Worm (Caenorhabditis elegans): ENCODE results near the gene gmeb-3.

Gene gmeb-3

DNA sequence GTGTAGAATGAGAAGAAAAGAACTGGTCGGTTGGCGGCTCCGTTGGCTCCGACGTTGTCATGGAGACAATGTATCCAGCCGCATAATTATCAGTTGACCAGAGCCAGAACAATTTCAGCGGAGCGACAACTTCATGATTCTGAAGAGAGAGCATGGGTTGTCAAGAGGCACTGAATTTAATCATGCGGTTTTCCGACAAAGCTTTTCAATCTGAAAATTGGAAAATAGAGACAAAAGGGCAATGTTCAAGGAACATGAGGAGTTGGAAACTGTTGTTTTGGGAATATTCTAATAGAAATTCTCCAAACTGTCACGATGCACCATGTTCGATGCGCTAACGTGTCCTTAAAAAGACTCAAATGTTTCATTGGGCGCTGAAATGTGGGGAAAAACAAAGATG, 36.1 kb downstream of the gmeb-3 start, which contains the start of gene xbx-5:
TSS of gene xbx-5 (minus strand) at position 56 of the 400 bp plus-strand sequence.
- no peak for TF ChIP-seq hnd-1 (tag; optimal IDR thresholded peaks at IDR 0.05)
- TF ChIP-seq tbx-11 (GFP tag; IDR thresholded peaks at IDR 0.05), result no peak
- TF ChIP-seq tbx-37 (GFP tag; conservative IDR thresholded peaks at IDR 0.05), result no peak
- TF ChIP-seq pes-1 (GFP tag; IDR thresholded peaks at IDR 0.05), result no peak
- no peak for TF ChIP-seq ets-7 (tag; optimal IDR thresholded peaks at IDR 0.05)
- no peak for TF ChIP-seq hmg-4 (GFP tag; optimal IDR thresholded peaks at IDR 0.05)
- TF ChIP-seq tra-4 (tag; optimal IDR thresholded peaks at IDR 0.05), result no peak
- TF ChIP-seq aly-1 (tag; optimal IDR thresholded peaks at IDR 0.05), result no peak
- TF ChIP-seq F13C5.2 (tag; optimal IDR thresholded peaks at IDR 0.05), result no peak
- no peak for TF ChIP-seq flt-1 (GFP tag; IDR thresholded peaks at IDR 0.05)
- no peak for TF ChIP-seq ceh-36 (tag; optimal IDR thresholded peaks at IDR 0.05)
- no peak for TF ChIP-seq scrt-1 (GFP tag; IDR thresholded peaks at IDR 0.05)
- no peak for TF ChIP-seq B0310.2 (tag; optimal IDR thresholded peaks at IDR 0.05)
- TF ChIP-seq ceh-13 (GFP tag; optimal IDR thresholded peaks at IDR 0.05), result no peak
- TF ChIP-seq sea-1 (GFP tag; conservative IDR thresholded peaks at IDR 0.05), result no peak
- TF ChIP-seq hmbx-1 (tag; optimal IDR thresholded peaks at IDR 0.05), result no peak
- TF ChIP-seq ama-1 (optimal IDR thresholded peaks at IDR 0.05), result no peak

DNA sequence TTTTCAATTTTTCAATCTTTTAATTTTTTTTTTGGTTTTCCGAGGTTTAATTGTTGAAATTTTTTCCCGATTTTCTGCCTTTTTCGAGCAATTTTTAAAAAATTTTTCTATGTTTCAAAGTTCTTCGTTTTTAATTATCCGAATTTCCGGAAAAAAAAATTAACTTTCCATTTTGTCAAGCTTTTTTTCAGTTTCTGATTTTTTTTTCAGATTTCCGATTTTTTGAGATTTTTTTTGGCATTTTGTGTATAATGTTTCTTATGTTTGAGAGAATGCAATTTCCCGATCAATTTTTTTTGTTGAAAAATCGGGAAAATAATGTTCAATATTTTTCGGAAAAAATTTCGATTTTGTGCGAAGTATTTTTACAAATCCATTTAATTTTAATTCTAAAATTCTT, 38.6 kb downstream of the gmeb-3 start:
- TF ChIP-seq aly-1 (tag; optimal IDR thresholded peaks at IDR 0.05) (no peak), ceh-36 (tag; optimal IDR thresholded peaks at IDR 0.05) (no peak), ceh-13 (GFP tag; optimal IDR thresholded peaks at IDR 0.05) (no peak), tbx-37 (GFP tag; conservative IDR thresholded peaks at IDR 0.05) (no peak), ets-7 (tag; optimal IDR thresholded peaks at IDR 0.05) (no peak), pes-1 (GFP tag; IDR thresholded peaks at IDR 0.05) (no peak), ama-1 (optimal IDR thresholded peaks at IDR 0.05) (no peak), hmbx-1 (tag; optimal IDR thresholded peaks at IDR 0.05) (no peak), sea-1 (GFP tag; conservative IDR thresholded peaks at IDR 0.05) (no peak)

DNA sequence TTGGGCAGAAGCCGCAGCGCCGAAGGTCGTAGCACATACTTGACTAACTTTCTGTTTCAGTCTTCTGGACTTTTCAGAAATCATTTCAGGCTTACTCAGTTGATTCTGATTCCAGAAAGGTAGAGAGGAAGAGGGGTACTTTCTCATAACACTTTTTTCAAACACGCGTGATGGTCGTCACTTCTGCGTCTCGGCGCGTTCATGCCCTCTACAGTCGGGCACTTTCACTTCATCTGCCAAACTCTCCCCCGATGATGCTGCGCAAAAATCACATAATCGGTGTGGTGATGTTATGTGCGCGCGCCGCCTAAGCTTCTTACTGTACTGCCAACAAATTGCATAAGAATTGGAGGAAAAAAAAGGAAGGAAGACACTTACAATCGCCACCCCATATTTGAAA, 39.3 kb downstream of the gmeb-3 start:
- TF ChIP-seq tra-4 (tag; optimal IDR thresholded peaks at IDR 0.05), result no peak
- no peak for TF ChIP-seq pes-1 (GFP tag; IDR thresholded peaks at IDR 0.05)
- no peak for TF ChIP-seq hmg-4 (GFP tag; optimal IDR thresholded peaks at IDR 0.05)
- no peak for TF ChIP-seq ceh-36 (tag; optimal IDR thresholded peaks at IDR 0.05)
- no peak for TF ChIP-seq ama-1 (optimal IDR thresholded peaks at IDR 0.05)
- TF ChIP-seq scrt-1 (GFP tag; IDR thresholded peaks at IDR 0.05), result no peak
- no peak for TF ChIP-seq hmbx-1 (tag; optimal IDR thresholded peaks at IDR 0.05)
- no peak for TF ChIP-seq hnd-1 (tag; optimal IDR thresholded peaks at IDR 0.05)
- no peak for TF ChIP-seq F13C5.2 (tag; optimal IDR thresholded peaks at IDR 0.05)

DNA sequence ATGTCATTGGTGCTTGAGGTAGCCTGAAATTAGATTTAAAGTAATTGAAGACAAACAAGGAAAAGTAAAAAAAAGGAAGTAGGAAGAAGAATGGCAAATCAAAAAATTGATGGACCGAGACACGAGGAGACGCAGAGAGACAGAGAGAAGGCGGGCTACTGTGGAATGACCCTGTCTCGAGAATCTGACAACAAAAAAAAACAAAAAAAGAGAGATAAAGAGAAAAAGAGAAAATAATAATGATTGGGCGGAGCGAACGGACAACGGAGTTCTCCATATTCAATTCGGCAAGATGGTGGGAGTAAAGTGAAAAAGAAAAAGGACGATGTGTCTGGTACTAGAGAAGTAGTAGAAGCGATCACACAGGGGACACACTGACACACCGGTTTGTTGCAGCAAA, 40.7 kb downstream of the gmeb-3 start, which contains the start of gene toh-1:
TSS of gene toh-1 (minus strand) at position 23 of the 400 bp plus-strand sequence.
- TF ChIP-seq ets-7 (tag; optimal IDR thresholded peaks at IDR 0.05) (no peak), tbx-11 (GFP tag; IDR thresholded peaks at IDR 0.05) (no peak), aly-1 (tag; optimal IDR thresholded peaks at IDR 0.05) (no peak), ama-1 (optimal IDR thresholded peaks at IDR 0.05) (no peak), ceh-36 (tag; optimal IDR thresholded peaks at IDR 0.05) (no peak), flt-1 (GFP tag; IDR thresholded peaks at IDR 0.05) (no peak), sea-1 (GFP tag; conservative IDR thresholded peaks at IDR 0.05) (no peak), ceh-13 (GFP tag; optimal IDR thresholded peaks at IDR 0.05) (no peak), pes-1 (GFP tag; IDR thresholded peaks at IDR 0.05) (no peak), hnd-1 (tag; optimal IDR thresholded peaks at IDR 0.05) (no peak), F13C5.2 (tag; optimal IDR thresholded peaks at IDR 0.05) (no peak)

DNA sequence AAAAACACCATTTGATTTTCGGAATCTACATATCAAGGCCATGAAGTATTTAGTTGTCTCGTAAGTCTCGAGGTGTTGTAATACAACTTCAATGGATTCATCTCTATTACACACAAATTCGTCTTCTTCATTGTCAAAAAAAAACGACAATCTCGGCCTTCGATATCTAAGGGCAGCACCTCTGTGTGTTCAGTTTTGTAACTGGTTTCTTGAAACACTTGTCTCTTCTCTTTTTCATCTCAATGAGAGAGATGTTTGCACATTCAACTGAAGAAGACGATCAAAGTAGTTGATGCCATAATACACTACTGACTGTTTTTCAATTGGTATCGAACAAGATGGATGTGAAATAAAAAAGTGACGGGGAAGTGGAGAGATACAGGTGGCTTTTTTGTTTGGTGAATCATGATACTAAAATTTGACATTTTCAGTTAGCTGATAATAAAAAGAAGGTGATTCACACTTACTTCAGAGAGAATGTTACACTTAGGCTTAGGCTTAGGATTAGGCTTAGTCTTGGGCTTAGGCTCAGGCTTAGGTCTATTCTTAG, 43.1 kb downstream of the gmeb-3 start:
- no peak for TF ChIP-seq hmg-4 (GFP tag; optimal IDR thresholded peaks at IDR 0.05)
- peak; percentile 59 for TF ChIP-seq ceh-36 (tag; optimal IDR thresholded peaks at IDR 0.05)

DNA sequence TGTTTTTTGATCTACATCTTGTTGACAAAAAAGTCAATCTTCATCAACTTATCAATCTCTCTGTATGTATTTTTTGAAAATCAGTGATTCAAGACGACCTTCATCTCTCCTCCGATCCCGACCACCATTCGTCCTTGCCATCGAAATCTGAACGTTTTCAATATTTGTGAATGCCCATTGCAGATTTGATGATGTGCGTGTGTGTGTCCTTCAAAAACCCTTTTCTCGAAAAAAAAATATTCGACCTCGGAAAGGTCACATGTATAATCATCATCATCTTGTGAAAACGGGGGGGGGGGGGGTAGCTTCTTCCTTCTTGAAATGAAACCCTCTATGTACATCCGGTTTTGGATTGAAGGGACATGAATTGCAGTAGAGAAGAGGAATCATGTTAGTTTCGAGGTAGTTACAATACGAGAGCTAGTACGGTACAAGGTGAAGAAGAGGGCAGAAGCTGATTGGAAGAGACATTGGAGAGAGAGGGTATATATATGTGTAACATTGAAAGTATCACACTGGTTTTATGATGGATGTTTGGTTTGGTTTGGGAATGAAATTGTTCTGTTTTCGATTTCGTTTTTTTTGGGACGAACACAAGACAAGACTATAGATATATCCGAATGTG, 44.2 kb downstream of the gmeb-3 start:
- TF ChIP-seq B0310.2 (tag; optimal IDR thresholded peaks at IDR 0.05) (peak; percentile 2), tbx-11 (GFP tag; IDR thresholded peaks at IDR 0.05) (no peak)

DNA sequence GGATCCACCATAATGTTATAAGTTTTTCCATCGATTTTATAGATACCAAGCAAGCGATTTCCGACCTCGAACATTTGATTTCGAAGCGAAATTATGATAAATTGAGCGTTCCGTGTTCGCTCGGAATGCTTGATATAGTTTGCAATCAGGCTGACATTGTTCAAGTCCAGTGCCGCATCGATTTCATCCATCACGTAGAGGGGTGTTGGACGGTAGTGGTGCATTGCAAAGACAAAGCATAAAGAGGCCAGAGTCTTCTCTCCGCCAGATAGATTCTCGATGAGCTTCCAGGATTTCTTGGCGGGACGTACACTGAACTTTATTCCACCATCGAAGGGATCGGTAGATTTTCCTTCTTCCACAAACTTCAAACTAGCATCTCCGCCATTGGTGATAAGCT, 46.1 kb downstream of the gmeb-3 start:
- TF ChIP-seq sea-1 (GFP tag; conservative IDR thresholded peaks at IDR 0.05) (no peak), hmg-4 (GFP tag; optimal IDR thresholded peaks at IDR 0.05) (no peak), tra-4 (tag; optimal IDR thresholded peaks at IDR 0.05) (no peak), aly-1 (tag; optimal IDR thresholded peaks at IDR 0.05) (no peak), ceh-36 (tag; optimal IDR thresholded peaks at IDR 0.05) (no peak), ceh-13 (GFP tag; optimal IDR thresholded peaks at IDR 0.05) (no peak), tbx-11 (GFP tag; IDR thresholded peaks at IDR 0.05) (no peak), F13C5.2 (tag; optimal IDR thresholded peaks at IDR 0.05) (no peak), hnd-1 (tag; optimal IDR thresholded peaks at IDR 0.05) (no peak), flt-1 (GFP tag; IDR thresholded peaks at IDR 0.05) (no peak), scrt-1 (GFP tag; IDR thresholded peaks at IDR 0.05) (no peak), ets-7 (tag; optimal IDR thresholded peaks at IDR 0.05) (no peak), ama-1 (optimal IDR thresholded peaks at IDR 0.05) (no peak)

DNA sequence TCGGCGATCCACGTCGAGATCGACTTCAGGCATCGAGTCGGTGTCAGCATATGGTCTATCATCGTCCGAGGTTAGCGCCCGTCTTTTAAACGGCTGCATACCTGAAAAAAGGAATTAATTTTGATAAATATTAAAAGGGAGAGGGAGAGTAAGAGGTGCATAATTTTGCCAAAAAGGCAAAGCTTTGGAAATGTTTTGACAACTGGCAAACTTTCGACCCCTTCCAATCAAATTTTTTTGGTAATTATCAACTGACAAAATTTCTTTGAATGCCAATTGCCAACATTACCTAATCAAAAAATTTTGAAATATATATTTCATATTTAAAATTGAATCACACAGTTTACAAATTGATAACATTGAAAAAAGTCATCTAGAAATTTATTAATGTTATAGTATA, 51.3 kb downstream of the gmeb-3 start, which contains the start of gene dpy-27:
TSS of gene dpy-27 (minus strand) at position 101 of the 400 bp plus-strand sequence.
- no peak for TF ChIP-seq tbx-37 (GFP tag; conservative IDR thresholded peaks at IDR 0.05)
- TF ChIP-seq ama-1 (optimal IDR thresholded peaks at IDR 0.05), result no peak
- no peak for TF ChIP-seq sea-1 (GFP tag; conservative IDR thresholded peaks at IDR 0.05)
- no peak for TF ChIP-seq ceh-36 (tag; optimal IDR thresholded peaks at IDR 0.05)
- no peak for TF ChIP-seq hnd-1 (tag; optimal IDR thresholded peaks at IDR 0.05)
- TF ChIP-seq pes-1 (GFP tag; IDR thresholded peaks at IDR 0.05), result no peak
- TF ChIP-seq hmbx-1 (tag; optimal IDR thresholded peaks at IDR 0.05), result no peak
- no peak for TF ChIP-seq ceh-13 (GFP tag; optimal IDR thresholded peaks at IDR 0.05)
- no peak for TF ChIP-seq ets-7 (tag; optimal IDR thresholded peaks at IDR 0.05)
- no peak for TF ChIP-seq F13C5.2 (tag; optimal IDR thresholded peaks at IDR 0.05)
- TF ChIP-seq tbx-11 (GFP tag; IDR thresholded peaks at IDR 0.05), result no peak
- TF ChIP-seq aly-1 (tag; optimal IDR thresholded peaks at IDR 0.05), result no peak
